Worm (Caenorhabditis elegans): Measurements from ENCODE around the gene R166.2.

- no peak for TF ChIP-seq sea-1 (GFP tag; conservative IDR thresholded peaks at IDR 0.05)
- no peak for TF ChIP-seq pes-1 (GFP tag; IDR thresholded peaks at IDR 0.05)
- TF ChIP-seq ama-1 (optimal IDR thresholded peaks at IDR 0.05), result no peak
- TF ChIP-seq aly-1 (tag; optimal IDR thresholded peaks at IDR 0.05), result no peak
- no peak for TF ChIP-seq ceh-36 (tag; optimal IDR thresholded peaks at IDR 0.05)
- no peak for TF ChIP-seq tbx-37 (GFP tag; conservative IDR thresholded peaks at IDR 0.05)
- TF ChIP-seq hmbx-1 (tag; optimal IDR thresholded peaks at IDR 0.05), result no peak
- TF ChIP-seq B0310.2 (tag; optimal IDR thresholded peaks at IDR 0.05), result no peak
- no peak for TF ChIP-seq hmg-4 (GFP tag; optimal IDR thresholded peaks at IDR 0.05)
- TF ChIP-seq ceh-13 (GFP tag; optimal IDR thresholded peaks at IDR 0.05), result no peak
- no peak for TF ChIP-seq ets-7 (tag; optimal IDR thresholded peaks at IDR 0.05)
- no peak for TF ChIP-seq scrt-1 (GFP tag; IDR thresholded peaks at IDR 0.05)
- no peak for TF ChIP-seq flt-1 (GFP tag; IDR thresholded peaks at IDR 0.05)
- TF ChIP-seq hnd-1 (tag; optimal IDR thresholded peaks at IDR 0.05), result no peak
Observed at ce11 chrII:10556550-10557205, 19.2 kb upstream of the R166.2 start.

Data from whole organism, early embryonic.